Fruit fly (Drosophila melanogaster): ENCODE data around the gene CG33695.

CG33695 gene

DNA sequence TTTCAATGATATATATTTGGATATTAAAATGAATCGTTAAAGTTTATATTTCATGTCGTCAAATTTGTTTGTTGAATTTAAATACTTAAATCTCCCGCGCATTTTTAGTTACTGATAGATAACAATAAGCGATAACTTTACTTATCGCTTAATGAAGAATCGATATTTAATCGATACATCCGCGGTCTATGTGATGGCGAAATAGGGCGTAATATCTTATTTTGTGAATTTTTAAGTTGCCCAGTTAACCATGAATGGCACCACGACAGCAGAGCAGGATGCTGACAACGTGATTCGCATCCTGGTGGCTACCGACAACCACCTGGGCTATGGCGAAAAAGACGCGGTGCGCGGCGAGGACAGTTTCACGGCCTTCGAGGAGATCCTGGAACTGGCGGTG is 4.1 kb downstream of the CG33695 start, which contains the start of gene mre11:
Gene mre11 (plus strand): TSS at position 161 of the 400 bp plus-strand sequence.
- no peak for TF ChIP-seq h (optimal IDR thresholded peaks at IDR 0.05)
- no peak for TF ChIP-seq Myc (optimal IDR thresholded peaks at IDR 0.05)
- TF ChIP-seq Sin3A (optimal IDR thresholded peaks at IDR 0.05), result no peak
- TF ChIP-seq psq (optimal IDR thresholded peaks at IDR 0.05), result no peak
- no peak for TF ChIP-seq ttk (optimal IDR thresholded peaks at IDR 0.05)
- no peak for TF ChIP-seq insv (optimal IDR thresholded peaks at IDR 0.05)

DNA sequence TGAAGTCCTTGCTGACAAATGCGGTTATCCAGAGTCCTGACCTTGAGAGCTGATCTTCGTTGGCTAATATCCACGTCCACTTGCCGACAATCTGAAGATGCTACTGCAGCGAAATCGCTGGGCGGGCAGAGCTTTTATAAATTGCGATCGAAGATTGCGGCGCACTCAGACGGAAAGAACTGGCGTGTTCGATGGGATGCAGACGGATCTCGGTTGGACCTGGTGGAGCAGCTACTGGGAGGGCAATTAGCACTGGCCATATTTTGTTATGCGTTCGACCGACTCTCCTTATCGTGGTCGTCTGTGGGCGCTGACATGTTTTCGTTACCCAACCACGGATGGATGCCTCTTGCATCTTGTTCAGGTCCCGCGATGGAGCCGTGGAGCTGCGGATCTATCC is 7.8 kb downstream of the CG33695 start, which contains the start of gene Osi21:
Gene Osi21 (minus strand): TSS at position 101 of the 400 bp plus-strand sequence.
- TF ChIP-seq Sin3A (optimal IDR thresholded peaks at IDR 0.05), result no peak
- no peak for TF ChIP-seq psq (optimal IDR thresholded peaks at IDR 0.05)
- TF ChIP-seq insv (optimal IDR thresholded peaks at IDR 0.05), result no peak
- TF ChIP-seq h (optimal IDR thresholded peaks at IDR 0.05), result no peak
- no peak for TF ChIP-seq Myc (optimal IDR thresholded peaks at IDR 0.05)
- no peak for TF ChIP-seq ttk (optimal IDR thresholded peaks at IDR 0.05)

DNA sequence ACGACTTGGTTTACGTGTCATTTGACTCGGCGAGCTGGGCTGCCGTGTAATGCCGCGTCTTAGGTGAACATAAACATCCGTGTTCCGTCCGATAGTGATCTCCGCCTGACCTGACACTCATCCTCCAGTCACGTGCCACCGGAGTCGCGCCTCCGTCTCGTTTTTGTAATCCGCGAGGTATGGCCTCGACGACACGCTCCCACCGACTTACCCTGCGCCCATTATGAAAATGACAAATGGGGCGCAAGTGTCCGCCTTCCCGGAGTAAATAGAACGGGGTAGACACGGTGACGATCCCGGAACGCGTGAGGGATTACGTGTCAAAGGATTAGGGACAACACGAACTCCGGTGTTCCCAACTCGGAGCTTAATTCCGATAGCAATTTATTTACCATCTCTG is 17.9 kb downstream of the CG33695 start:
- TF ChIP-seq psq (optimal IDR thresholded peaks at IDR 0.05), result no peak
- no peak for TF ChIP-seq h (optimal IDR thresholded peaks at IDR 0.05)

DNA sequence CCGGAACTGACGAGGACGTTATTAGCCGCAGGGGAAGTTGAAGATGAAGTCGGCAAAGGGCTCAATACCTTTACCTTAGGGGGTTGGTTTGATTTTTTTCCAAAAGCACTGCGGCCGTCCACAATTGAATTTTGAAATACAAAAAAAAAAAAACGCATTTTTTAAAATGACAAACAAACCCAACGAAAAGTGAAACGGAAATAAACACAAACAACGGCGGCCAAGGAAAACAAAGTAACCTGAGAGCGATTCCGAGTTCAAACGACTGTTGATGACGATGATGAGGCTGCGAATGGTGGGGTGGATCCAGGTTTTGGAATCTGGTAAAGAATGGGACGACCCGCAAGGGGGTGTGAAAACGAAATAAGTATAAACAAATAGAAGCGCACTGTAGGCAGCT is 18.7 kb downstream of the CG33695 start:
- TF ChIP-seq Sin3A (optimal IDR thresholded peaks at IDR 0.05) (no peak), insv (optimal IDR thresholded peaks at IDR 0.05) (no peak), ttk (optimal IDR thresholded peaks at IDR 0.05) (no peak), Myc (optimal IDR thresholded peaks at IDR 0.05) (no peak), psq (optimal IDR thresholded peaks at IDR 0.05) (no peak), h (optimal IDR thresholded peaks at IDR 0.05) (no peak)

DNA sequence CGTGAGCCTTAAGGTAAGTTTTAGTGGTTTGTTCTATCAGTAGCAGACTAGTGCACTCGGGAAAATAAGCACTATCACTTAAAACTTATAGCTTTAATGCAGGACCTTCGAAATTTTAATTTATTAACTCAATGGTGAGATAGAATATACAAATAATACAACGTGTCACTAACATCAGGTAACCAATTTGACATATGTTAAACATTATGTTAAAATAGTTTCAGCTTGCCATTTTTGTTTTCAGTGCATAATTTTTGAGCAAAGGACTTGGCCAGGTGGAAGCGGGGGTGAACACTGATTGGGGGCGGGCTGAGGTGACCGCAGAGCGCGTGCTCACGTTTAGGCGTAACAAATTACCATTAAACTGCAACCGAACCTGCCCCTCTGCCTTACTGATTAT is 24.7 kb downstream of the CG33695 start:
- no peak for TF ChIP-seq insv (optimal IDR thresholded peaks at IDR 0.05)
- TF ChIP-seq ttk (optimal IDR thresholded peaks at IDR 0.05), result no peak
- TF ChIP-seq psq (optimal IDR thresholded peaks at IDR 0.05), result no peak
- no peak for TF ChIP-seq h (optimal IDR thresholded peaks at IDR 0.05)
- no peak for TF ChIP-seq Sin3A (optimal IDR thresholded peaks at IDR 0.05)
- TF ChIP-seq Myc (optimal IDR thresholded peaks at IDR 0.05), result no peak

DNA sequence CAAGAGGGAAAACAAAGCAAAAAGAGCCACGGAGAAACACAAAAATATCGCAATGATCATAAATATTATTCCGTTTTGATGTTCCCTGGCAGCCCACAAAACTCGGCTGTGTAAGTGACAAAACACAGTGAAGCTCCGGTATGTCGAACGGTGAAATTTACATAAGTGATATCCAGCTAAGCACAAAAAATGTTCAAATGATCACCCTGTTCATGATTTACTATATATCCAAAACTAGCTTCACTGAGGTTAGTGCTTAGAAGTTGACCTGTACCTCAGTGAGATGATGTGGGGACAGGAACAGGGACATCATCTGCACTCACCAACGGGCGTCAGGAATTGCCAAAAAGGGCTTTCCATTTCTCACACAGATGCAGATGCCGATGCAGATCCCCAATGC is 28.3 kb downstream of the CG33695 start:
- TF ChIP-seq ttk (optimal IDR thresholded peaks at IDR 0.05), result no peak

DNA sequence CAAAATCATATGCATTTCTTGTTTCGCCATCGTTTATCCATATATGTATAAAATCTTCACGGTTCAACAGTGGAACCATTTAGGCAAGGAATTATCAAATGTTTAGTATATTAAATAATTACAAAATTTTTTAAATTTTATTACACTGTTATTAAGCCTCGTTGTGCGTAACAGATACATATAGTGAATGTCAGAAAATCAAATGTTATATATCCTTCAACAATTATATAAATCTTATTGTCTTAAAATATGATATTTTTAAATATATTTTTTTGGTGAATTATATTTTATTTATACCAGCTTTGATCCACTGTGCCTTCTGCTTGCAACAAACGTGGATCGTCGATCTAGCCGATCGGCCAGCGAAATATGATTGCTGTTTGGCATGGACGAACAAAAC is 29.3 kb downstream of the CG33695 start:
- TF ChIP-seq ttk (optimal IDR thresholded peaks at IDR 0.05), result no peak
- no peak for TF ChIP-seq insv (optimal IDR thresholded peaks at IDR 0.05)
- TF ChIP-seq h (optimal IDR thresholded peaks at IDR 0.05), result no peak
- TF ChIP-seq Myc (optimal IDR thresholded peaks at IDR 0.05), result no peak
- no peak for TF ChIP-seq Sin3A (optimal IDR thresholded peaks at IDR 0.05)
- no peak for TF ChIP-seq psq (optimal IDR thresholded peaks at IDR 0.05)

DNA sequence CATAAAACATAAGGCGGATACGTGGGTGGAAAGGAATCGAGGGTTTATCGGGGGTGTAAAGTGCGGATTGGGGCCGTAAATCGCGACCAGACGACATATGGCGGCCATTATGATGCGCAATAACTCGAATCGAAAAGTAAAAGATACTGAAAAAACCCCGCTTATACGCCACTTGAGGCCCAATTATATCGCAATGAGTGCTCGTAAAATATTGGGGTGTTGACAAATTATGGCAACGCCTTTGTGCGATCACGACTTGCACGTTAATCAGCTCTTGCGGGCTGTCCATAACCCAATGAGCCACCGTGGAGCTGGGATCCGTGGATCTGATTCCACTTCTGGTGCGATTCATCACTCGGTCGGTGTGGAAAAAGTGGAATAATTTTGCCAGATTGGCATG is 32.0 kb downstream of the CG33695 start:
- TF ChIP-seq Myc (optimal IDR thresholded peaks at IDR 0.05), result no peak
- no peak for TF ChIP-seq ttk (optimal IDR thresholded peaks at IDR 0.05)
- no peak for TF ChIP-seq psq (optimal IDR thresholded peaks at IDR 0.05)
- TF ChIP-seq Sin3A (optimal IDR thresholded peaks at IDR 0.05), result no peak
- TF ChIP-seq h (optimal IDR thresholded peaks at IDR 0.05), result no peak
- no peak for TF ChIP-seq insv (optimal IDR thresholded peaks at IDR 0.05)

DNA sequence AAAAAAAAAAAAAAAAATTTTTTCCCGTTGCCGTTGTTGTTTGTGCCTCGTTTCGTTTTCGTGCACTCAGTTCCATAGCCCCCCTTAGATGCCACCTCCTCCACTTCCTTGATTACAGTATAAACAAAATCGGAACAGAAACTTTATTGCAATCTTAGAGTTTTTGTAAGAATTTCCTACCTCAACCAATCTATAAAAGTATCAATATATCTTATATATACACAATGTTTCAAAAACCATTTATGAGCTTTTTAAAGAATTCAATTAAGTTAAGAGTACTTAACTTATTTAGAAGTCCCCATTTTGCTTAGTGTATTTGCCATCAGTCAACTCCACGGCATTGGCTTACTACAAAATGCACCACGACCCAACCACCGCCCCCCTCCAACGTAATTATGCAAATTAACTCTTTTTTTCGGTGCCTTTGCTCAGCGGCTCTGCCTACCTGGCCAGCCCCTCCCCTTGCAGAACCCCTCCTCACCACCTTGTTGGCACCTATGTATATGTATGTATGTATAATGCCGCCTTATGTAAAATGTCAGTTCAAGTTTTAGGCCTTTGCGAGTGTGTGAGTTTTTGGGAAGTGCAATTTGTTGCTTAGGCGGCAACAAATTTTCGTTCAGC is 39.9 kb downstream of the CG33695 start:
- TF ChIP-seq psq (optimal IDR thresholded peaks at IDR 0.05) (no peak), insv (optimal IDR thresholded peaks at IDR 0.05) (no peak), ttk (optimal IDR thresholded peaks at IDR 0.05) (no peak), Sin3A (optimal IDR thresholded peaks at IDR 0.05) (no peak), Myc (optimal IDR thresholded peaks at IDR 0.05) (no peak), h (optimal IDR thresholded peaks at IDR 0.05) (no peak)

DNA sequence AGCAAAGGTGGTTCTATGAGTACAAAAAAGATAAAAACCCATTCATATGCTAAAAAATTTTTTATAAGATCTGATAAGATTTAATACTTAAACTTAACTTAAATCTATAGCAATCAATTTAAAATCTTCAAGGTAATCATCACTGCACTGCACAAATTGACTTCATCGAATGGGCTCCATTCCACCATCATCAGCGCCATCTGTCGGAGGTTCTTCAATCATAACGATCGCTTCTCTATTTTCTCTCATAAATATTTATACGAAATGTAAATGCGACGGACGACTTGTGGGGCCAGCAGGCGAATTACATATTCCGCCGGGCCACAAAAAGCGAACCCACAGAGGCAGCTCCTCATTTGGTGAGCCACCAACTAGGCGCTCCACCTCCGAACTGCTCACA is 40.6 kb downstream of the CG33695 start:
- TF ChIP-seq insv (optimal IDR thresholded peaks at IDR 0.05), result no peak

DNA sequence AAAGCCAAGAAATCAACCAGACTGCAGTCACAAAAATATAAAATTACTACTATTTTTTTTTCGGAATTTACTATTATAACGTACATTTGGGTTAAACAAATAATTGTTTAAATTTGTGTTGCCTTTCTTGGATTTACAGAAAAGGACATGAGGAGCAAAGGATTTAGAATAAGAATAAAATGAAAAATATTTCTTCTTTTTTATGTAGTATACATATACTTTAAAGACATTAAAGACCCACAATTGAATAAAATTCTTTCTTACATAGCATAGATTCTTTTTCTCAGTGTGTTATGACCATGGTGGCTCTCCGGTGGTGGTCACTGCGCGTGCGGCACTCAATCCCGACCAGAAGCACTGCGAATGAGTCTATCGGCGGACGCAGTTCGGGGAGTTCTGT is 41.4 kb downstream of the CG33695 start:
- no peak for TF ChIP-seq psq (optimal IDR thresholded peaks at IDR 0.05)
- no peak for TF ChIP-seq Sin3A (optimal IDR thresholded peaks at IDR 0.05)
- TF ChIP-seq h (optimal IDR thresholded peaks at IDR 0.05), result no peak
- no peak for TF ChIP-seq insv (optimal IDR thresholded peaks at IDR 0.05)
- no peak for TF ChIP-seq ttk (optimal IDR thresholded peaks at IDR 0.05)
- TF ChIP-seq Myc (optimal IDR thresholded peaks at IDR 0.05), result no peak

DNA sequence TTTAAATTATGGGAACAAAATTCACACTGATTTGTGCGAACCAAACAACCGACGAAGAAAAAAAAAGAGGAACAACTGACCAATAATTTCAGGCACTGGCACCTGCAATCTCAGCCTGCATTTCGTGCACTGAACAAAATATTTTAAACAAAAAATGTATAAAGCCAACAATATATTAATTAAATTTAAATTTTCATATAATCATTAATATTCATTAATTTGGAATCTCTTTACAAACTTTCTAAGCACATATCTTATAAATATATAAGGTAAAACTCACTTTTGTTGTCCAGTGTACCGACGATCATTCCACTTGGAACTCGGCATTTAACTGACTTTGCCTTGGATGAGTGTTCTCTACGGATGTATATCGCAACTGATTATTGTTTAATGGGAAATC is 44.3 kb downstream of the CG33695 start:
- no peak for TF ChIP-seq psq (optimal IDR thresholded peaks at IDR 0.05)
- no peak for TF ChIP-seq h (optimal IDR thresholded peaks at IDR 0.05)
- no peak for TF ChIP-seq Myc (optimal IDR thresholded peaks at IDR 0.05)
- TF ChIP-seq Sin3A (optimal IDR thresholded peaks at IDR 0.05), result no peak
- TF ChIP-seq ttk (optimal IDR thresholded peaks at IDR 0.05), result no peak
- no peak for TF ChIP-seq insv (optimal IDR thresholded peaks at IDR 0.05)

DNA sequence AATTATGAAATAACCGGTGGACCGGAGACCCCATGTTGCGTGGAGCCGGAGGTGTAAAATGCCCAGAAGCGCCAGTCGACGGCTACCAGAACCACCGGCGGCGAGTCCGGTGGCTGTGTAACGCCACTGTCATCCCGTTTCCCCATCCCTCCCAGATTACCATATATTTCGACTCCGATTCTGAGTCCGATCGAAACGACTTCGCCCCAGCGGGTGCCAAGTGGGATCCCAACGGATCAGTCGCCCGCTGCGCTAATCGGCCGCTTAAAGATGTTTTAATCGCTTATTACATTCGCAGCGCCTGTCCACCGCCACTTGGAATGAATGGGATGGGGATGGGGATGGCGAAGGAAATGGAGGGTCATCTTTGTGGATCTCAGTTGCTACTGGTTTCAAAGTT is 45.0 kb downstream of the CG33695 start:
- TF ChIP-seq Myc (optimal IDR thresholded peaks at IDR 0.05) (no peak), insv (optimal IDR thresholded peaks at IDR 0.05) (no peak), h (optimal IDR thresholded peaks at IDR 0.05) (no peak), Sin3A (optimal IDR thresholded peaks at IDR 0.05) (no peak), ttk (optimal IDR thresholded peaks at IDR 0.05) (no peak), psq (optimal IDR thresholded peaks at IDR 0.05) (no peak)

DNA sequence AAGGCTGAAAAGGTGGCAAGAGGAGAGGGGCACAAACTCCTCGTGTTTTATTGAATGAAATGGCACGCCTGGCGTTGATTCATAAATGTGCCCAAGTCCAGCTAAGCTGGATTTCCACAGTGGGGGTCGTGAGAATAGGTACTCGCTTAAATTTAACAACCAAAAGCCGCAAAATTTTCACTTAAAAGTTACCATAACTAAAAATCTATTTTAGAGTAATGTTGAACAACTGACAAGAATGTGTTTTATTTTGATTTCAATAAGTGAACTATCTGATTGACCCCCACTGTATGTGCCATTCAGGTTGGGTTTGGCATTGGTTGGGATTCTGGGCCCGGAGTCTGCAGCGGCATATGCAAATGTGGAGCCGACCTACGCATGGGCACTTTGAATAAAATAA is 46.1 kb downstream of the CG33695 start:
- TF ChIP-seq Myc (optimal IDR thresholded peaks at IDR 0.05) (no peak), insv (optimal IDR thresholded peaks at IDR 0.05) (no peak), psq (optimal IDR thresholded peaks at IDR 0.05) (no peak), Sin3A (optimal IDR thresholded peaks at IDR 0.05) (no peak), ttk (optimal IDR thresholded peaks at IDR 0.05) (no peak), h (optimal IDR thresholded peaks at IDR 0.05) (no peak)
